Worm (Caenorhabditis elegans) whole organism, L4/young adult: Measurements from ENCODE around the gene K10C9.4.

Experiments
- dao-5 ChIP-seq: sonication (generic microtip); optimal IDR thresholded peaks from 2 replicates; lab custom pipeline; 2016; ENCODE audit warnings: missing genotype, missing genetic modification characterization, moderate library complexity, missing compliant biosample characterization
- him-1 ChIP-seq: sonication (generic microtip); optimal IDR thresholded peaks from 2 replicates; lab custom pipeline; 2016; ENCODE audit warnings: missing genotype, missing genetic modification reagents, missing genetic modification characterization, missing compliant biosample characterization

- TF ChIP-seq dao-5 (tag; lab: Kevin White, UChicago), result no peak
- no peak for TF ChIP-seq him-1
These were observed 31.4 kb downstream of the K10C9.4 start for ce11 chrV:1021456-1021855.
